Fruit fly (Drosophila melanogaster): ENCODE results near the gene CenG1A.

CenG1A gene

DNA sequence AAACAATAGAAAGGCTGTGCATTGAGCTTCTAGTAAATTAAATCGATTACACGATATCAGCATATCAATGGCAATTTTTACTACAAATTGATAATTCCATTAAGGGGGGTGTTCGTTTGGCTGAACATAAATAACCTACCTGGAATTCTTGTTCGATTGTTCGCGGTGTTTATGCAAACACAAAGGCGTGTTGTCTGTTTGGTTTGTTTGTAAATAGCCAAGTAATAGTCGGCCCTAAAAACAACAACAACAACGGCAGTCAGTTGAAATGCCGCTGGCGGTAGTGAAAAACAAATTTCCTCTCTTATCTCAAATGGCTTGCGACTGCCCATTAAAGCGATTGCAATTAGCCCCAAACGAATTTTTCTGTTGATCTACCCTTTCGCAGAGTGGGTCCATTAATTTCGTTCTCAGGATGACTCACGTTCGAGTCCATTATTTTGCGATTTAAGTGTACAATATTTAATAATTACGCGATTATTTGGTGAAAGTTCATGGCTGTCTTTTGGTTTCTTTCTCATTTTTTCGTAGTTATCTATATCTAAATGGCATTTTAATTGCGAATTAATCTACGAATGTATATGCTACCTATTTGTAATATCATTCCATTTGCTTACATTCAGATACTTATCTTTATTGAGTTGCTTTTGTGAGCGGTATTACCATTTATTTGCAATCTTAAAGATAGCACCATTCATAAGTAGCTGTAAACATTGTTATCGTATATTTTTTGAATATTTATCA lies 3.5 kb downstream of the CenG1A start (continued):
- TF ChIP-seq repo (GFP tag; optimal IDR thresholded peaks at IDR 0.05) (no peak), CG12236 (GFP tag; optimal IDR thresholded peaks at IDR 0.05) (no peak), CG2889 (GFP tag; IDR thresholded peaks at IDR 0.05) (no peak), Elba2 (GFP tag; optimal IDR thresholded peaks at IDR 0.05) (no peak), pnt (GFP tag; optimal IDR thresholded peaks at IDR 0.05) (no peak), CG17802 (tag; optimal IDR thresholded peaks at IDR 0.05) (no peak), vnd (GFP tag; IDR thresholded peaks at IDR 0.05; ENCODE audit: partially characterized antibody) (no peak), tup (GFP tag; optimal IDR thresholded peaks at IDR 0.05) (no peak), cg (GFP tag; optimal IDR thresholded peaks at IDR 0.05) (no peak), nerfin-1 (tag; optimal IDR thresholded peaks at IDR 0.05) (no peak), mam (GFP tag; optimal IDR thresholded peaks at IDR 0.05) (peak; percentile 35), nerfin-2 (GFP tag; IDR thresholded peaks at IDR 0.05; ENCODE audit: partially characterized antibody) (no peak), CG6791 (GFP tag; IDR thresholded peaks at IDR 0.05; ENCODE audit: partially characterized antibody) (no peak), CG11093 (GFP tag; IDR thresholded peaks at IDR 0.05) (no peak), bsh (GFP tag; optimal IDR thresholded peaks at IDR 0.05) (peak in 1 of 2 experiments; percentile 31), Atf-2 (GFP tag; optimal IDR thresholded peaks at IDR 0.05) (no peak), HmgZ (tag; optimal IDR thresholded peaks at IDR 0.05) (no peak), dpn (GFP tag; optimal IDR thresholded peaks at IDR 0.05) (no peak), NK7.1 (GFP tag; optimal IDR thresholded peaks at IDR 0.05) (peak; percentile 4), CG2678 (tag; optimal IDR thresholded peaks at IDR 0.05) (peak; percentile 66), HLH3B (GFP tag; IDR thresholded peaks at IDR 0.05) (peak; percentile 12; the same call in 1 of the 2 replicates), chinmo (GFP tag; IDR thresholded peaks at IDR 0.05; ENCODE audit: partially characterized antibody) (peak; percentile 72; the same call in 2 of the 4 replicates), yki (optimal IDR thresholded peaks at IDR 0.05) (no peak), p53 (GFP tag; optimal IDR thresholded peaks at IDR 0.05) (no peak), CG10366 (GFP tag; IDR thresholded peaks at IDR 0.05) (no peak), MTF-1 (GFP tag; optimal IDR thresholded peaks at IDR 0.05; ENCODE audit: borderline replicate concordance) (peak; percentile 5), CG3281 (GFP tag; optimal IDR thresholded peaks at IDR 0.05) (peak; percentile 25), ato (GFP tag; IDR thresholded peaks at IDR 0.05; ENCODE audit: partially characterized antibody) (no peak), CG14860 (GFP tag; IDR thresholded peaks at IDR 0.05; ENCODE audit: partially characterized antibody) (no peak), CG15073 (GFP tag; optimal IDR thresholded peaks at IDR 0.05) (no peak), mld (GFP tag; IDR thresholded peaks at IDR 0.05; ENCODE audit: partially characterized antibody) (no peak), CG3163 (GFP tag; optimal IDR thresholded peaks at IDR 0.05) (no peak), nom (GFP tag; optimal IDR thresholded peaks at IDR 0.05) (no peak), CG11695 (GFP tag; IDR thresholded peaks at IDR 0.05) (no peak; the same call in 2 of the 3 replicates), CG13287 (GFP tag; IDR thresholded peaks at IDR 0.05; ENCODE audit: partially characterized antibody) (no peak), rib (GFP tag; IDR thresholded peaks at IDR 0.05) (no peak), ham (GFP tag; IDR thresholded peaks at IDR 0.05) (no peak), Optix (GFP tag; IDR thresholded peaks at IDR 0.05) (no peak), wek (GFP tag; optimal IDR thresholded peaks at IDR 0.05) (peak; percentile 44), CG3847 (GFP tag; IDR thresholded peaks at IDR 0.05) (no peak), CG32772 (GFP tag; IDR thresholded peaks at IDR 0.05) (no peak), CG9727 (GFP tag; optimal IDR thresholded peaks at IDR 0.05) (peak; percentile 33), gro (GFP tag; optimal IDR thresholded peaks at IDR 0.05) (no peak), Meics (GFP tag; optimal IDR thresholded peaks at IDR 0.05) (peak; percentile 50), crol (GFP tag; IDR thresholded peaks at IDR 0.05) (no peak), dmrt99B (tag; optimal IDR thresholded peaks at IDR 0.05) (peak; percentile 37), Fer2 (tag; optimal IDR thresholded peaks at IDR 0.05) (no peak), Jarid2 (GFP tag; optimal IDR thresholded peaks at IDR 0.05) (no peak), Dbx (GFP tag; IDR thresholded peaks at IDR 0.05) (0 out of 3 replicates have a peak, but pooled peaks have one; percentile 29)

Data from whole organism, embryonic.